Worm (Caenorhabditis elegans) whole organism, late embryonic: ENCODE results near the gene F58E2.4.

ENCODE experiments used
- ceh-9 ChIP-seq: sonication (generic microtip); optimal IDR thresholded peaks from 2 replicates; lab custom pipeline; 2016; ENCODE audit warnings: mild to moderate bottlenecking, missing genetic modification characterization, inconsistent platforms, missing compliant biosample characterization
- dmd-4 ChIP-seq: sonication (generic microtip); optimal IDR thresholded peaks from 2 replicates; lab custom pipeline; 2016; ENCODE audit warnings: borderline replicate concordance, missing genetic modification characterization, missing compliant biosample characterization
- dve-1 ChIP-seq: sonication (generic microtip); optimal IDR thresholded peaks from 2 replicates; lab custom pipeline; 2017; ENCODE audit warnings: antibody characterized with exemption, mild to moderate bottlenecking, missing genetic modification characterization, missing compliant biosample characterization
- elt-2 ChIP-seq: sonication (generic microtip); optimal IDR thresholded peaks from 2 replicates; lab custom pipeline; 2016; ENCODE audit warnings: missing genetic modification reagents, missing genetic modification characterization, missing compliant biosample characterization
- ets-4 ChIP-seq: sonication (generic microtip); optimal IDR thresholded peaks from 2 replicates; lab custom pipeline; 2016; ENCODE audit warnings: missing genetic modification characterization, missing compliant biosample characterization
- fkh-10 ChIP-seq: fragments of 150-350 bp; optimal IDR thresholded peaks from 2 replicates; lab custom pipeline; 2014; ENCODE audit warnings: missing biosample characterization, missing genetic modification reagents, missing genetic modification characterization
- gmeb-2 ChIP-seq: sonication (generic microtip); optimal IDR thresholded peaks from 2 replicates; lab custom pipeline; 2016; ENCODE audit warnings: missing genetic modification characterization, inconsistent platforms, missing compliant biosample characterization
- lin-11 ChIP-seq: fragments of 200-800 bp; sonication (Bioruptor generic); optimal IDR thresholded peaks from 2 replicates; lab custom pipeline; 2018; ENCODE audit warnings: mild to moderate bottlenecking, missing genetic modification characterization, missing compliant biosample characterization
- madf-2 ChIP-seq: sonication (generic microtip); optimal IDR thresholded peaks from 2 replicates; lab custom pipeline; 2017; ENCODE audit warnings: missing genetic modification characterization, missing compliant biosample characterization
- nfya-1 ChIP-seq: sonication (generic microtip); optimal IDR thresholded peaks from 2 replicates; lab custom pipeline; 2017; ENCODE audit warnings: missing genetic modification characterization, mild to moderate bottlenecking, missing compliant biosample characterization, antibody characterized with exemption, moderate library complexity
- pqm-1 ChIP-seq: sonication (generic microtip); optimal IDR thresholded peaks from 2 replicates; lab custom pipeline; 2016; ENCODE audit warnings: missing genetic modification characterization, missing compliant biosample characterization
- rnt-1 ChIP-seq: sonication (generic microtip); optimal IDR thresholded peaks from 2 replicates; lab custom pipeline; 2016; ENCODE audit warnings: missing genetic modification characterization, missing compliant biosample characterization
- ztf-16 ChIP-seq: sonication (generic microtip); optimal IDR thresholded peaks from 2 replicates; lab custom pipeline; 2017; ENCODE audit warnings: missing genetic modification characterization, missing compliant biosample characterization

- no peak for TF ChIP-seq dve-1
- TF ChIP-seq nfya-1 (tag; lab: Kevin White, UChicago), result no peak
- no peak for TF ChIP-seq gmeb-2 (tag; lab: Kevin White, UChicago)
- TF ChIP-seq pqm-1 (tag; lab: Kevin White, UChicago), result no peak
- no peak for TF ChIP-seq lin-11 (tag; lab: Kevin White, UChicago)
- no peak for TF ChIP-seq elt-2 (tag; lab: Kevin White, UChicago)
- TF ChIP-seq madf-2 (tag; lab: Kevin White, UChicago), result no peak
- TF ChIP-seq dmd-4 (tag; lab: Kevin White, UChicago), result no peak
- no peak for TF ChIP-seq rnt-1 (tag; lab: Kevin White, UChicago)
- no peak for TF ChIP-seq ets-4 (tag; lab: Kevin White, UChicago)
- TF ChIP-seq ztf-16, result no peak
- no peak for TF ChIP-seq ceh-9
- no peak for TF ChIP-seq fkh-10 (GFP tag; lab: Kevin White, UChicago)
These were observed 18.6 kb downstream of the F58E2.4 start, which contains the start of gene srz-37 for ce11 chrIV:3481760-3482159.
